Fruit fly (Drosophila melanogaster) whole organism, prepupa: ENCODE data around the gene CG14629.

Experiments used
- Blimp-1 ChIP-seq: fragments of 200-800 bp; sonication (Bioruptor generic); optimal IDR thresholded peaks from 3 replicates; lab custom pipeline; 2017; ENCODE audit warnings: missing biosample characterization, missing genetic modification characterization, mild to moderate bottlenecking, moderate library complexity, missing genetic modification reagents
- CG10631 ChIP-seq: fragments of 200-800 bp; sonication (Bioruptor generic); optimal IDR thresholded peaks from 2 replicates; lab custom pipeline; 2016; ENCODE audit warnings: missing biosample characterization, missing genetic modification characterization
- CG11294 ChIP-seq: fragments of 200-800 bp; sonication (Bioruptor generic); IDR thresholded peaks from 2 replicates; pipeline ENCODE4 v1.3.6; 2022; ENCODE audit warnings: missing biosample characterization, missing genetic modification characterization
- CG15336 ChIP-seq: fragments of 200-800 bp; sonication (Bioruptor generic); IDR thresholded peaks from 2 replicates; pipeline ENCODE4 v1.3.6; 2022; ENCODE audit warnings: missing biosample characterization, missing genetic modification characterization
- CG1621 ChIP-seq: fragments of 200-800 bp; sonication (Bioruptor generic); optimal IDR thresholded peaks from 3 replicates; lab custom pipeline; 2018; ENCODE audit warnings: missing biosample characterization, mild to moderate bottlenecking, missing genetic modification characterization
- CG16779 ChIP-seq: fragments of 200-800 bp; sonication (Bioruptor generic); optimal IDR thresholded peaks from 3 replicates; lab custom pipeline; 2017; ENCODE audit warnings: missing biosample characterization, mild to moderate bottlenecking, missing genetic modification characterization
- CG3032 ChIP-seq: fragments of 200-800 bp; optimal IDR thresholded peaks from 2 replicates; lab custom pipeline; 2019; ENCODE audit warnings: missing biosample characterization, mild to moderate bottlenecking, missing genetic modification characterization, moderate library complexity
- CG31627 ChIP-seq: fragments of 200-800 bp; sonication (Bioruptor generic); optimal IDR thresholded peaks from 3 replicates; lab custom pipeline; 2016; ENCODE audit warnings: missing biosample characterization, missing genetic modification characterization
- CG32006 ChIP-seq: fragments of 200-800 bp; sonication (Bioruptor generic); optimal IDR thresholded peaks from 3 replicates; lab custom pipeline; 2017; ENCODE audit warnings: missing biosample characterization, mild to moderate bottlenecking, missing genetic modification characterization
- CG34406 ChIP-seq: fragments of 200-800 bp; sonication (Bioruptor generic); optimal IDR thresholded peaks from 3 replicates; lab custom pipeline; 2016; ENCODE audit warnings: missing biosample characterization, missing genetic modification characterization
- CG3919 ChIP-seq: fragments of 200-800 bp; sonication (Bioruptor generic); optimal IDR thresholded peaks from 3 replicates; lab custom pipeline; 2016; ENCODE audit warnings: missing biosample characterization, missing genetic modification characterization
- CG4318 ChIP-seq: fragments of 200-800 bp; sonication (Bioruptor generic); optimal IDR thresholded peaks from 3 replicates; lab custom pipeline; 2017; ENCODE audit warnings: missing biosample characterization, mild to moderate bottlenecking, missing genetic modification characterization
- CG6163 ChIP-seq: fragments of 200-800 bp; sonication (Bioruptor generic); IDR thresholded peaks from 3 replicates; pipeline ENCODE4 v1.3.6; 2022; ENCODE audit warnings: missing biosample characterization, missing genetic modification characterization
- CG6276 ChIP-seq: fragments of 200-800 bp; sonication (Bioruptor generic); optimal IDR thresholded peaks from 2 replicates; lab custom pipeline; 2017; ENCODE audit warnings: missing biosample characterization, mild to moderate bottlenecking, missing genetic modification characterization
- CG6792 ChIP-seq: fragments of 200-800 bp; sonication (Bioruptor generic); optimal IDR thresholded peaks from 3 replicates; lab custom pipeline; 2016; ENCODE audit warnings: missing biosample characterization, missing genetic modification characterization
- CG6808 ChIP-seq: fragments of 200-800 bp; sonication (Bioruptor generic); optimal IDR thresholded peaks from 3 replicates; lab custom pipeline; 2017; ENCODE audit warnings: missing biosample characterization, missing genetic modification characterization, mild to moderate bottlenecking, moderate library complexity, missing genetic modification reagents
- CG6854 ChIP-seq: fragments of 200-800 bp; sonication (Bioruptor generic); optimal IDR thresholded peaks from 2 replicates; lab custom pipeline; 2017; ENCODE audit warnings: missing biosample characterization, mild to moderate bottlenecking, missing genetic modification characterization
- CG7368 ChIP-seq: fragments of 200-800 bp; sonication (Bioruptor generic); optimal IDR thresholded peaks from 3 replicates; lab custom pipeline; 2016; ENCODE audit warnings: missing biosample characterization, missing genetic modification characterization
- CG8119 ChIP-seq: fragments of 200-800 bp; sonication (Bioruptor generic); IDR thresholded peaks from 3 replicates; pipeline ENCODE4 v1.3.6; 2022; ENCODE audit warnings: missing biosample characterization, missing genetic modification characterization
- CG8319 ChIP-seq: fragments of 200-800 bp; sonication (Bioruptor generic); optimal IDR thresholded peaks from 3 replicates; lab custom pipeline; 2016; ENCODE audit warnings: missing biosample characterization, missing genetic modification characterization
- Eip75B ChIP-seq: fragments of 200-800 bp; sonication (Bioruptor generic); optimal IDR thresholded peaks from 3 replicates; lab custom pipeline; 2016; ENCODE audit warnings: missing biosample characterization, missing genetic modification characterization
- Eip93F ChIP-seq: fragments of 200-800 bp; sonication (Bioruptor generic); optimal IDR thresholded peaks from 2 replicates; lab custom pipeline; 2016; ENCODE audit warnings: missing biosample characterization, mild to moderate bottlenecking, missing genetic modification characterization
- Ets21C ChIP-seq: fragments of 200-800 bp; sonication (Bioruptor generic); optimal IDR thresholded peaks from 3 replicates; lab custom pipeline; 2016; ENCODE audit warnings: missing biosample characterization, missing genetic modification characterization
- Ets96B ChIP-seq: fragments of 200-800 bp; optimal IDR thresholded peaks from 2 replicates; lab custom pipeline; 2019; ENCODE audit warnings: missing biosample characterization, mild to moderate bottlenecking, missing genetic modification characterization, moderate library complexity
- Gug ChIP-seq: fragments of 200-800 bp; sonication (Bioruptor generic); IDR thresholded peaks from 2 replicates; pipeline ENCODE4 v1.3.6; 2022; ENCODE audit warnings: missing biosample characterization, missing genetic modification characterization
- Hr38 ChIP-seq: sonication (Bioruptor generic); optimal IDR thresholded peaks from 2 replicates; lab custom pipeline; 2016; ENCODE audit warnings: missing biosample characterization, missing genetic modification characterization
- Hr4 ChIP-seq: fragments of 200-800 bp; sonication (Bioruptor generic); optimal IDR thresholded peaks from 3 replicates; lab custom pipeline; 2016; ENCODE audit warnings: missing biosample characterization, missing genetic modification characterization
- Met ChIP-seq: fragments of 200-800 bp; sonication (Bioruptor generic); optimal IDR thresholded peaks from 3 replicates; lab custom pipeline; 2016; ENCODE audit warnings: missing biosample characterization, missing genetic modification characterization
- Smox ChIP-seq: fragments of 200-800 bp; sonication (Bioruptor generic); optimal IDR thresholded peaks from 3 replicates; lab custom pipeline; 2016; ENCODE audit warnings: missing biosample characterization, missing genetic modification characterization
- Sox102F ChIP-seq: fragments of 200-800 bp; sonication (Bioruptor generic); optimal IDR thresholded peaks from 2 replicates; lab custom pipeline; 2016; ENCODE audit warnings: missing biosample characterization, mild to moderate bottlenecking, missing genetic modification characterization
- Sox14 ChIP-seq: fragments of 200-800 bp; sonication (Bioruptor generic); optimal IDR thresholded peaks from 3 replicates; lab custom pipeline; 2016; ENCODE audit warnings: missing biosample characterization, missing genetic modification characterization
- cyc ChIP-seq: fragments of 200-800 bp; sonication (Bioruptor generic); optimal IDR thresholded peaks from 3 replicates; lab custom pipeline; 2016; ENCODE audit warnings: missing biosample characterization, missing genetic modification characterization
- dac ChIP-seq: fragments of 200-800 bp; sonication (Bioruptor generic); optimal IDR thresholded peaks from 2 replicates; lab custom pipeline; 2017; ENCODE audit warnings: missing biosample characterization, mild to moderate bottlenecking, missing genetic modification characterization
- eg ChIP-seq: fragments of 200-800 bp; sonication (Bioruptor generic); IDR thresholded peaks from 3 replicates; pipeline ENCODE4 v1.3.6; 2022; ENCODE audit warnings: missing biosample characterization, missing genetic modification characterization
- fd59A ChIP-seq: fragments of 200-800 bp; sonication (Bioruptor generic); optimal IDR thresholded peaks from 2 replicates; lab custom pipeline; 2017; ENCODE audit warnings: missing biosample characterization, mild to moderate bottlenecking, missing genetic modification characterization, missing genetic modification reagents
- fkh ChIP-seq: fragments of 200-800 bp; sonication (Bioruptor generic); optimal IDR thresholded peaks from 3 replicates; lab custom pipeline; 2017; ENCODE audit warnings: missing biosample characterization, mild to moderate bottlenecking, missing genetic modification characterization, moderate library complexity
- lz ChIP-seq: fragments of 200-800 bp; sonication (Bioruptor generic); optimal IDR thresholded peaks from 3 replicates; lab custom pipeline; 2016; ENCODE audit warnings: missing biosample characterization, missing genetic modification characterization
- net ChIP-seq: fragments of 200-800 bp; sonication (Bioruptor generic); optimal IDR thresholded peaks from 3 replicates; lab custom pipeline; 2016; ENCODE audit warnings: missing biosample characterization, missing genetic modification characterization
- pdm3 ChIP-seq: fragments of 200-800 bp; sonication (Bioruptor generic); optimal IDR thresholded peaks from 3 replicates; lab custom pipeline; 2016; ENCODE audit warnings: missing biosample characterization, missing genetic modification characterization
- spab ChIP-seq: fragments of 200-800 bp; sonication (Bioruptor generic); optimal IDR thresholded peaks from 2 replicates; lab custom pipeline; 2017; ENCODE audit warnings: missing biosample characterization, mild to moderate bottlenecking, missing genetic modification characterization, missing genetic modification reagents
- topi ChIP-seq: fragments of 200-800 bp; sonication (Bioruptor generic); optimal IDR thresholded peaks from 3 replicates; lab custom pipeline; 2016; ENCODE audit warnings: missing biosample characterization, missing genetic modification characterization
- vri ChIP-seq: fragments of 200-800 bp; sonication (Bioruptor generic); optimal IDR thresholded peaks from 3 replicates; lab custom pipeline; 2016; ENCODE audit warnings: missing biosample characterization, mild to moderate bottlenecking, missing genetic modification characterization

The CG14629 gene

DNA sequence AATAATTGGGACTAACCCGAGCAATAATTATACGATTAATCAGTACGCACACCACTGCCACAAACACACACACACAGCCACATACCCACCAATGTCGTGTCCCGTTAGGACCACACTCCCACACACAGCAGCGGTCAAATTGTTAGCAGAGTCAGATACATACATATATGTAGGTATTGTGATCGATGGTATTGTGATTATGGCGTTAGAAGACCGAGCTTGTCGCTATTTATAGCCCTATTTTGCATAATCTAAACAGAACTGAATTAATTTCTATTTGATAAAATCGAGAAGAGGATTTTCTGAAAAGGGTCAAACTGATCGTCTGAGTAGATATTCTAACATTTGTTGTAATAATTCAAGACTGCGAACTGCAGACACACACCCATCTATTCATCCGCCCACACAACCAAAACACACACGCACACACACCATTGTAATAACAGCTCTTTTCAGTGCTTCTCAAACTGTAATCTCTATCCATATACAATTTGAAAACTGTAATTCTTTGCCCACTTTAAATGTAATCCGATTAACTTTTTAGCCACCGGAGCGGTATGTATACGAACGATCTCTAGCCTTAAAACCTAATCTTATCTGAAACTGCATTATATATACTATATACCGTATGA, 9.8 kb upstream of the CG14629 start (continued):
- peak; percentile 68 for TF ChIP-seq CG6163 (GFP tag; lab: Robert Waterston, UW)
- peak; percentile 40 for TF ChIP-seq CG3919 (GFP tag; lab: Kevin White, UChicago)
- no peak for TF ChIP-seq CG8319 (GFP tag; lab: Kevin White, UChicago)
- no peak for TF ChIP-seq CG16779
- TF ChIP-seq Ets96B (tag; lab: Kevin White, UChicago), result peak; percentile 17
- TF ChIP-seq CG11294, result no peak
- TF ChIP-seq net (GFP tag; lab: Kevin White, UChicago), result no peak
- peak; percentile 6 for TF ChIP-seq cyc
- peak; percentile 38 for TF ChIP-seq Smox (GFP tag; lab: Kevin White, UChicago)
- TF ChIP-seq CG31627, result peak; percentile 42
- TF ChIP-seq CG32006 (GFP tag; lab: Kevin White, UChicago), result peak; percentile 69
- no peak for TF ChIP-seq CG4318 (GFP tag; lab: Kevin White, UChicago)
- TF ChIP-seq CG34406 (GFP tag; lab: Kevin White, UChicago), result peak; percentile 28
- TF ChIP-seq topi (GFP tag; lab: Kevin White, UChicago), result peak; percentile 46
- no peak for TF ChIP-seq Hr38 (GFP tag; lab: Kevin White, UChicago)
- TF ChIP-seq CG6854 (GFP tag; lab: Kevin White, UChicago), result no peak
- no peak for TF ChIP-seq Blimp-1 (GFP tag; lab: Kevin White, UChicago)
- TF ChIP-seq CG6792 (GFP tag; lab: Kevin White, UChicago), result peak; percentile 27
- TF ChIP-seq CG8119 (GFP tag; lab: Robert Waterston, UW), result peak; percentile 49; the same call in 2 of the 3 replicates
- peak; percentile 25 for TF ChIP-seq Met (GFP tag; lab: Kevin White, UChicago)
- TF ChIP-seq vri (GFP tag; lab: Kevin White, UChicago), result no peak
- no peak for TF ChIP-seq Ets21C (GFP tag; lab: Kevin White, UChicago)
- TF ChIP-seq fkh, result no peak
- TF ChIP-seq Sox102F, result peak; percentile 45
- peak; percentile 43 for TF ChIP-seq lz (GFP tag; lab: Kevin White, UChicago)
- TF ChIP-seq Gug, result peak; percentile 43; the same call in 1 of the 2 replicates
- TF ChIP-seq eg (GFP tag; lab: Robert Waterston, UW), result peak; percentile 62
- no peak for TF ChIP-seq spab (GFP tag; lab: Kevin White, UChicago)
- peak; percentile 58 for TF ChIP-seq Hr4
- peak; percentile 13 for TF ChIP-seq CG3032
- TF ChIP-seq Eip93F (GFP tag; lab: Kevin White, UChicago), result no peak
- peak; percentile 20 for TF ChIP-seq CG7368 (GFP tag; lab: Kevin White, UChicago)
- TF ChIP-seq CG10631 (GFP tag; lab: Kevin White, UChicago), result peak; percentile 25
- peak; percentile 56 for TF ChIP-seq CG6276 (GFP tag; lab: Kevin White, UChicago)
- peak; percentile 41 for TF ChIP-seq Sox14 (GFP tag; lab: Kevin White, UChicago)

DNA sequence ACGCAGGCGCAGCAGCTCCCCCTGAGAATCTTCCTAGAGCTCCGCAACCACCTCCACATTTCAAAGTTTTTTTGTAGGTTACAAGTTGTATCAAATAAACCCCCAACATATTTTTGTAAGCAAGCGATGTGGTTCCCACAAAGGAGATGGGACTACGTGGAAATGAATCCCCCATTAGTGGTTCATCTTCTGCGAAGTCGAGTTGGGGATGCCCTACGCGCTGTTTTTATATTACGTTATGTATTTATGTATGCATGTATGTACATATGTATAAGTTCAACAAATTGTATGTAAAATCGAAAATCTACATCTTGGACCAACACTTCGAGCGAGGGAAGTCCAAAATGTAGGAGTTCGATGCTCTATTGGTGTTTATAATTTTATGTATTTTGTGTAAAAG, 5.4 kb upstream of the CG14629 start, which contains the start of gene CG42259:
Gene CG42259, plus strand, starts transcription at position 301 of the 400 bp plus-strand sequence.
- TF ChIP-seq Ets21C (GFP tag; lab: Kevin White, UChicago) (no peak), Smox (GFP tag; lab: Kevin White, UChicago) (no peak), CG1621 (no peak), Sox102F (no peak), Eip75B (GFP tag; lab: Kevin White, UChicago) (no peak), CG15336 (GFP tag; lab: Robert Waterston, UW) (no peak), fd59A (GFP tag; lab: Kevin White, UChicago) (no peak), cyc (no peak), net (GFP tag; lab: Kevin White, UChicago) (no peak), Hr4 (no peak), Gug (no peak), pdm3 (GFP tag; lab: Kevin White, UChicago) (no peak), CG6808 (GFP tag; lab: Kevin White, UChicago) (no peak), dac (GFP tag; lab: Kevin White, UChicago) (no peak), CG6276 (GFP tag; lab: Kevin White, UChicago) (no peak)
